Worm (Caenorhabditis elegans): Measurements from ENCODE around the gene smrd-1.
"Not testable (repeated sequence)": the region's sequence is repeated elsewhere in the genome, so short reads cannot be mapped to it uniquely, and the experiment has no call there.

DNA sequence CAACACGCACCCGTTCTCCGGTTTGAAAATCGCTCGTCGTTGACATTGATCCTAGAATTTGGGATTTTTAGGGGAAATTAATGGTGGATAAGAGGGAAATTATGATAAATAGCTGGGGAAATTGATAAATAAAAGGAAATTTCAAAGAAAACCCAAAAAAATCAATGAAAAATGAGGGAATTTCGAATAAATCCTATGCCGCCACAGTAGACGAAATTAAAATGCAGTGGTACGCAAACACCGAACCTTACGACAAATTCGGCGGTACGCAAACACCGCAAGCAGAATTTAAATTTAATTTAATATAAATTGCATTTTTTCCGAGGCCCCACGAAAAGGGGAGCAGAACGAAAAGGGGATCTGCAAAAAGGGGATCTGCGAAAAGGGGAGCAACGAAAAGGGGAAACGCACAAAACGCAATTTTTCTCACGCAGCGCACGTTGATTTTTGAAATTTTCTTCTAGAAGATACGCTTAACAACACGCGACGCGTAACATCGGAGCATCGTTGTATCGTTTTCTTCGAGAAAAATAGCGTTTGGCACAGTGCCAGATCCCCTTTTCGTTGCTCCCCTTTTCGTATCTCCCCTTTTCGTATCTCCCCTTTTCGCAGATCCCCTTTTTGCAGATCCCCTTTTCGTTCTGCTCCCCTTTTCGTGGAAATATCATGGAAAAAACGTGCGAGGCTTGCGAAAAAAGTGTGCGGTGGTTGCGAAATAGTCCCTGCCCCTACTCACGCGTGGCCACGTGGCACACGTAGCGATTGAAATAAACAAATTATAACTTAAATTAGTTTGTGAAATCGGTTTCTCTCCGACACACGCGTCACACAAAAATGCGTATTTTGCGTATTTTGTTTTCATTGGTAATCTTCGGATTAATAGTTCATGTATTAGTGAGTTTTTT lies at the start of gene smrd-1, which contains the start of gene enu-3.1:
- TF ChIP-seq lin-39 (tag; optimal IDR thresholded peaks at IDR 0.05), result peak; percentile 29
- TF ChIP-seq nhr-76 (tag; optimal IDR thresholded peaks at IDR 0.05), result not testable (repeated sequence)
